Worm (Caenorhabditis elegans): ENCODE measurements around the gene C18D4.3.

- TF ChIP-seq klf-2 (GFP tag; conservative IDR thresholded peaks at IDR 0.05) (no peak), cog-1 (tag; optimal IDR thresholded peaks at IDR 0.05) (no peak)
Measured at ce11 chrV:17527729-17528128, 4.9 kb downstream of the C18D4.3 start, which contains the start of gene srz-90.

All from whole organism, midembryonic.